Fruit fly (Drosophila melanogaster): ENCODE measurements around the gene CG11601.

CG11601 gene

dm6 chr2L:307129-307528 is 24.1 kb upstream of the CG11601 start (continued):
- TF ChIP-seq onecut (GFP tag; IDR thresholded peaks at IDR 0.05) (no peak), CG16813 (GFP tag; IDR thresholded peaks at IDR 0.05; ENCODE audit: partially characterized antibody) (0 out of 3 replicates have a peak, but pooled peaks have one; percentile 12), caup (GFP tag; optimal IDR thresholded peaks at IDR 0.05; ENCODE audit: severe bottlenecking) (peak; percentile 70), CG14710 (tag; optimal IDR thresholded peaks at IDR 0.05) (no peak), CG9609 (GFP tag; optimal IDR thresholded peaks at IDR 0.05) (no peak), CG2875 (GFP tag; optimal IDR thresholded peaks at IDR 0.05) (no peak), abd-A (tag; optimal IDR thresholded peaks at IDR 0.05) (peak; percentile 93), hb (GFP tag; IDR thresholded peaks at IDR 0.05; ENCODE audit: partially characterized antibody) (0 out of 3 replicates have a peak, but pooled peaks have one; percentile 42), Awh (GFP tag; IDR thresholded peaks at IDR 0.05) (0 out of 2 replicates have a peak, but pooled peaks have one; percentile 27), CG3065 (GFP tag; optimal IDR thresholded peaks at IDR 0.05) (no peak), Side (GFP tag; optimal IDR thresholded peaks at IDR 0.05) (no peak), pros (GFP tag; optimal IDR thresholded peaks at IDR 0.05) (peak; percentile 23), cwo (GFP tag; optimal IDR thresholded peaks at IDR 0.05) (peak; percentile 19), schlank (tag; optimal IDR thresholded peaks at IDR 0.05) (peak; percentile 17), Hey (tag; optimal IDR thresholded peaks at IDR 0.05) (peak; percentile 49), CG2889 (GFP tag; IDR thresholded peaks at IDR 0.05) (0 out of 3 replicates have a peak, but pooled peaks have one; percentile 14), HmgD (GFP tag; optimal IDR thresholded peaks at IDR 0.05) (no peak)

dm6 chr2L:306188-306927 is 23.3 kb upstream of the CG11601 start:
- no peak for TF ChIP-seq lov (optimal IDR thresholded peaks at IDR 0.05)
- TF ChIP-seq lov (GFP tag; IDR thresholded peaks at IDR 0.05) = 0 out of 3 replicates have a peak, but pooled peaks have one; percentile 38
- TF ChIP-seq Dp (GFP tag; optimal IDR thresholded peaks at IDR 0.05) = no peak
- TF ChIP-seq grn (GFP tag; optimal IDR thresholded peaks at IDR 0.05) = peak; percentile 67
- peak; percentile 55 for TF ChIP-seq CG12769 (tag; optimal IDR thresholded peaks at IDR 0.05)
- TF ChIP-seq gcm (GFP tag; optimal IDR thresholded peaks at IDR 0.05) = no peak
- TF ChIP-seq slbo (GFP tag; IDR thresholded peaks at IDR 0.05) = peak; percentile 23
- TF ChIP-seq Deaf1 (tag; optimal IDR thresholded peaks at IDR 0.05) = no peak
- no peak for TF ChIP-seq CG30020 (tag; optimal IDR thresholded peaks at IDR 0.05)
- peak in 1 of 2 experiments; percentile 96 for TF ChIP-seq Pdp1 (GFP tag; optimal IDR thresholded peaks at IDR 0.05)
- no peak for TF ChIP-seq CG32767 (GFP tag; IDR thresholded peaks at IDR 0.05)
- TF ChIP-seq CG8478 (optimal IDR thresholded peaks at IDR 0.05) = no peak
- TF ChIP-seq crol (GFP tag; IDR thresholded peaks at IDR 0.05) = peak; percentile 92
- no peak for TF ChIP-seq Sin3A (optimal IDR thresholded peaks at IDR 0.05)
- TF ChIP-seq Optix (GFP tag; IDR thresholded peaks at IDR 0.05) = no peak
- TF ChIP-seq cwo (GFP tag; optimal IDR thresholded peaks at IDR 0.05) = no peak
- no peak for TF ChIP-seq Mad (GFP tag; optimal IDR thresholded peaks at IDR 0.05)
- 0 out of 3 replicates have a peak, but pooled peaks have one; percentile 17 for TF ChIP-seq CG2199 (GFP tag; IDR thresholded peaks at IDR 0.05)
- peak; percentile 23 for TF ChIP-seq BtbVII (GFP tag; optimal IDR thresholded peaks at IDR 0.05)
- TF ChIP-seq kay (GFP tag; optimal IDR thresholded peaks at IDR 0.05) = no peak
- no peak for TF ChIP-seq zf30C (GFP tag; optimal IDR thresholded peaks at IDR 0.05)
- peak in 1 of 2 experiments; percentile 92 for TF ChIP-seq Hr78 (GFP tag; optimal IDR thresholded peaks at IDR 0.05)
- peak; percentile 99 for TF ChIP-seq sug (tag; optimal IDR thresholded peaks at IDR 0.05)
- TF ChIP-seq Trl (optimal IDR thresholded peaks at IDR 0.05) = peak; percentile 36 to 77
- TF ChIP-seq Trl (GFP tag; optimal IDR thresholded peaks at IDR 0.05) = no peak
- TF ChIP-seq stc (GFP tag; IDR thresholded peaks at IDR 0.05) = 0 out of 2 replicates have a peak, but pooled peaks have one; percentile 2
- peak; percentile 18 for TF ChIP-seq cg (GFP tag; optimal IDR thresholded peaks at IDR 0.05)
- TF ChIP-seq ci (GFP tag; IDR thresholded peaks at IDR 0.05) = peak; percentile 44; the same call in 2 of the 3 replicates
- no peak for TF ChIP-seq Ada2b (GFP tag; IDR thresholded peaks at IDR 0.05)
- 0 out of 2 replicates have a peak, but pooled peaks have one; percentile 13 for TF ChIP-seq sens-2 (GFP tag; IDR thresholded peaks at IDR 0.05)
- 0 out of 2 replicates have a peak, but pooled peaks have one; percentile 25 for TF ChIP-seq ato (GFP tag; IDR thresholded peaks at IDR 0.05; ENCODE audit: partially characterized antibody)
- no peak for TF ChIP-seq lbe (GFP tag; optimal IDR thresholded peaks at IDR 0.05)
- TF ChIP-seq CG8359 (GFP tag; optimal IDR thresholded peaks at IDR 0.05; ENCODE audit: borderline replicate concordance) = no peak

Data from whole organism, embryonic.